Worm (Caenorhabditis elegans) whole organism, early embryonic: ENCODE data around the gene K10G4.5.

Source experiments
- B0310.2 ChIP-seq: sonication (generic microtip); optimal IDR thresholded peaks from 2 replicates; lab custom pipeline; 2016; ENCODE audit warnings: mild to moderate bottlenecking, missing genetic modification characterization, missing compliant biosample characterization
- ama-1 ChIP-seq: fragments of 150-350 bp; optimal IDR thresholded peaks from 2 replicates; lab custom pipeline; 2014
- ceh-13 ChIP-seq: fragments of 200-800 bp; sonication (Bioruptor generic); optimal IDR thresholded peaks from 2 replicates; lab custom pipeline; 2018; ENCODE audit warnings: mild to moderate bottlenecking, missing genetic modification characterization, missing compliant biosample characterization
- ets-7 ChIP-seq: sonication (generic microtip); optimal IDR thresholded peaks from 2 replicates; lab custom pipeline; 2016; ENCODE audit warnings: missing genotype, missing genetic modification characterization, missing compliant biosample characterization
- flt-1 ChIP-seq: fragments of 200-800 bp; sonication (Bioruptor generic); IDR thresholded peaks from 2 replicates; pipeline ENCODE4 v1.3.6; 2022; ENCODE audit warnings: missing genetic modification characterization, missing compliant biosample characterization
- hmbx-1 ChIP-seq: sonication (generic microtip); optimal IDR thresholded peaks from 2 replicates; lab custom pipeline; 2016; ENCODE audit warnings: mild to moderate bottlenecking, missing genetic modification characterization, missing compliant biosample characterization
- hmg-4 ChIP-seq: fragments of 200-800 bp; sonication (Bioruptor generic); optimal IDR thresholded peaks from 2 replicates; lab custom pipeline; 2018; ENCODE audit warnings: mild to moderate bottlenecking, missing genetic modification characterization, missing compliant biosample characterization
- scrt-1 ChIP-seq: fragments of 200-800 bp; sonication (Bioruptor generic); IDR thresholded peaks from 2 replicates; pipeline ENCODE4 v1.3.6; 2022; ENCODE audit warnings: missing genetic modification characterization, missing compliant biosample characterization
- sea-1 ChIP-seq: fragments of 200-800 bp; sonication (Bioruptor generic); conservative IDR thresholded peaks from 2 replicates; pipeline ENCODE4 v1.3.6; 2022; ENCODE audit warnings: missing genetic modification characterization, missing compliant biosample characterization
- tra-4 ChIP-seq: sonication (generic microtip); optimal IDR thresholded peaks from 2 replicates; lab custom pipeline; 2017; ENCODE audit warnings: missing genetic modification characterization, missing compliant biosample characterization

ce11 chrV:17302754-17303153, 1.5 kb upstream of the K10G4.5 start, which contains the start of gene sri-70:
- TF ChIP-seq ama-1 (lab: Kevin White, UChicago) (no peak), hmbx-1 (tag; lab: Kevin White, UChicago) (no peak), tra-4 (tag; lab: Kevin White, UChicago) (no peak), hmg-4 (no peak), ceh-13 (no peak), B0310.2 (tag; lab: Kevin White, UChicago) (no peak), sea-1 (GFP tag; lab: Robert Waterston, UW) (no peak), ets-7 (tag; lab: Kevin White, UChicago) (no peak), scrt-1 (GFP tag; lab: Robert Waterston, UW) (no peak), flt-1 (GFP tag; lab: Robert Waterston, UW) (no peak)
